Worm (Caenorhabditis elegans): ENCODE data around the gene C28D4.18.

DNA sequence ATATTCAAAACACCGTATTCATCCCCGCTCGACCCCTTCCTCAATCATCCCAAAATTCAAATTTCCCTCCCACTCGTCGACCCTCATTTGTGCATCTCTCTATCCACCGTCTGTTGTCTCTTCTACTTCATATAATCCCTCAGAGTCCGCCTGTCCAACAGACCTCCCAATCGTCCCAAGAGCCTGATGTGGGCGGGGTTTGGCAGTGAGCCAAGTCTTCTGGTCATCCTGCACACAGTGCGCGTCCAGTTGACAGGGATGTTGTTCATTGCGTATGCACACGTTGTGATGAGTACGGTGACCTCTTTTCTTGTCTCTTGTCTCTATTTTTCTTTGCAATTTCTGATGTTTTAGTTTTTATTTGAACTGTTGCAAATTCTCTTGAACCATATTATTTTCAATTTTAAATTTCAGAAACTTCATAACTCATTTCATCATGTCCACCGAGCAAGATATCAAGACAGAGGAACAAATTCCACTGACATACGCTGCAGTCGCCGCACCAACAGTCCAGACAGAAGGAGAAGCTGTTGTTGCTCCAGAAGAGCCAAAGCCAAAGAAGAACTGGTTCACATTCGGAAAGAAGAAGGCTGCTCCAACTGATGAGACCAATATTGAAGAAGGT is 47.1 kb downstream of the C28D4.18 start, which contains the start of gene cav-1:
- TF ChIP-seq mab-5 (tag; optimal IDR thresholded peaks at IDR 0.05) (no peak), zag-1 (tag; optimal IDR thresholded peaks at IDR 0.05) (no peak), snpc-4 (tag; optimal IDR thresholded peaks at IDR 0.05) (no peak)

All from whole organism, L2 larva.